Fruit fly (Drosophila melanogaster): Measurements from ENCODE around the gene CG2519.

dm6 chr3R:5554082-5554481, 6.5 kb upstream of the CG2519 start, which contains the start of gene Pcmt:
- TF ChIP-seq Stat92E (GFP tag; optimal IDR thresholded peaks at IDR 0.05) (no peak), ara (GFP tag; IDR thresholded peaks at IDR 0.05) (no peak), sob (GFP tag; IDR thresholded peaks at IDR 0.05) (no peak), tio (GFP tag; optimal IDR thresholded peaks at IDR 0.05) (no peak), Oaz (GFP tag; IDR thresholded peaks at IDR 0.05) (no peak), gsb (GFP tag; IDR thresholded peaks at IDR 0.05) (no peak)

Measured in whole organism, embryonic.